Worm (Caenorhabditis elegans) whole organism, early embryonic: Measurements from ENCODE around the gene clec-34.

ENCODE experiments used
- B0310.2 ChIP-seq: sonication (generic microtip); optimal IDR thresholded peaks from 2 replicates; lab custom pipeline; 2016; ENCODE audit warnings: mild to moderate bottlenecking, missing genetic modification characterization, missing compliant biosample characterization
- F13C5.2 ChIP-seq: sonication (generic microtip); optimal IDR thresholded peaks from 2 replicates; lab custom pipeline; 2017; ENCODE audit warnings: mild to moderate bottlenecking, missing genetic modification characterization, inconsistent platforms, missing compliant biosample characterization
- aly-1 ChIP-seq: sonication (generic microtip); optimal IDR thresholded peaks from 2 replicates; lab custom pipeline; 2016; ENCODE audit warnings: missing genetic modification characterization, missing compliant biosample characterization
- ama-1 ChIP-seq: fragments of 150-350 bp; optimal IDR thresholded peaks from 2 replicates; lab custom pipeline; 2014
- ceh-13 ChIP-seq: fragments of 200-800 bp; sonication (Bioruptor generic); optimal IDR thresholded peaks from 2 replicates; lab custom pipeline; 2018; ENCODE audit warnings: mild to moderate bottlenecking, missing genetic modification characterization, missing compliant biosample characterization
- ceh-36 ChIP-seq: sonication (generic microtip); optimal IDR thresholded peaks from 2 replicates; lab custom pipeline; 2016; ENCODE audit warnings: missing genetic modification characterization, inconsistent platforms, missing compliant biosample characterization
- ets-7 ChIP-seq: sonication (generic microtip); optimal IDR thresholded peaks from 2 replicates; lab custom pipeline; 2016; ENCODE audit warnings: missing genotype, missing genetic modification characterization, missing compliant biosample characterization
- flt-1 ChIP-seq: fragments of 200-800 bp; sonication (Bioruptor generic); IDR thresholded peaks from 2 replicates; pipeline ENCODE4 v1.3.6; 2022; ENCODE audit warnings: missing genetic modification characterization, missing compliant biosample characterization
- hmbx-1 ChIP-seq: sonication (generic microtip); optimal IDR thresholded peaks from 2 replicates; lab custom pipeline; 2016; ENCODE audit warnings: mild to moderate bottlenecking, missing genetic modification characterization, missing compliant biosample characterization
- hmg-4 ChIP-seq: fragments of 200-800 bp; sonication (Bioruptor generic); optimal IDR thresholded peaks from 2 replicates; lab custom pipeline; 2018; ENCODE audit warnings: mild to moderate bottlenecking, missing genetic modification characterization, missing compliant biosample characterization
- hnd-1 ChIP-seq: sonication (generic microtip); optimal IDR thresholded peaks from 2 replicates; lab custom pipeline; 2016; ENCODE audit warnings: missing genetic modification characterization, missing compliant biosample characterization
- pes-1 ChIP-seq: fragments of 200-800 bp; sonication (Bioruptor generic); IDR thresholded peaks from 2 replicates; pipeline ENCODE4 v1.3.6; 2022; ENCODE audit warnings: missing genetic modification reagents, missing genetic modification characterization, missing compliant biosample characterization
- scrt-1 ChIP-seq: fragments of 200-800 bp; sonication (Bioruptor generic); IDR thresholded peaks from 2 replicates; pipeline ENCODE4 v1.3.6; 2022; ENCODE audit warnings: missing genetic modification characterization, missing compliant biosample characterization
- sea-1 ChIP-seq: fragments of 200-800 bp; sonication (Bioruptor generic); conservative IDR thresholded peaks from 2 replicates; pipeline ENCODE4 v1.3.6; 2022; ENCODE audit warnings: missing genetic modification characterization, missing compliant biosample characterization
- tbx-11 ChIP-seq: fragments of 200-800 bp; sonication (Bioruptor generic); IDR thresholded peaks from 2 replicates; pipeline ENCODE4 v1.3.6; 2022; ENCODE audit warnings: missing genetic modification characterization, missing compliant biosample characterization
- tbx-37 ChIP-seq: fragments of 200-800 bp; sonication (Bioruptor generic); conservative IDR thresholded peaks from 2 replicates; pipeline ENCODE4 v1.3.6; 2022; ENCODE audit warnings: missing genetic modification reagents, missing genetic modification characterization, missing compliant biosample characterization
- tra-4 ChIP-seq: sonication (generic microtip); optimal IDR thresholded peaks from 2 replicates; lab custom pipeline; 2017; ENCODE audit warnings: missing genetic modification characterization, missing compliant biosample characterization

Gene clec-34

DNA sequence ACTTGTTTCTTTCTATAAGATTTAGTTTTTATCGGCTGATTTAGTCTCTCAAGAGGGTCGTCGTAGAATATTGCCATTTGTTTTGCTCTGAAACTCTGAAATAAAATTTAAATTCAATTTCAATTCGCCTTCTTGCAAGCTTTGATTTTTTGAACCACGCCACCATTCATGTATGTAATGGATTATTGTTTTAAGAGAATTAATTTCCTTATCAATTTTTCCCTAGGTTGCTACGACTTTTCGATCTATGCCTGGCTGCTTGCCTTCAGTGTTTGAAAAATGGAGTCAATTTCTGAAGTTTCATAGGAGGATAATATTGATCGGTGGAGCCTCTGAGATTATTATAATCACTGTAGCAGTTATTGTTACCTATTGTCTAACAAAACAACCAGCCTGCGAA lies at the start of gene clec-34, which contains the start of gene clec-38:
Gene clec-34, plus strand, starts transcription at position 248 of the 400 bp plus-strand sequence.
Gene clec-38, minus strand, starts transcription at position 101 of the 400 bp plus-strand sequence.
- TF ChIP-seq tra-4 (tag; lab: Kevin White, UChicago) = no peak
- no peak for TF ChIP-seq F13C5.2 (tag; lab: Kevin White, UChicago)
- TF ChIP-seq pes-1 (GFP tag; lab: Robert Waterston, UW) = no peak
- no peak for TF ChIP-seq hmg-4 (GFP tag; lab: Kevin White, UChicago)

DNA sequence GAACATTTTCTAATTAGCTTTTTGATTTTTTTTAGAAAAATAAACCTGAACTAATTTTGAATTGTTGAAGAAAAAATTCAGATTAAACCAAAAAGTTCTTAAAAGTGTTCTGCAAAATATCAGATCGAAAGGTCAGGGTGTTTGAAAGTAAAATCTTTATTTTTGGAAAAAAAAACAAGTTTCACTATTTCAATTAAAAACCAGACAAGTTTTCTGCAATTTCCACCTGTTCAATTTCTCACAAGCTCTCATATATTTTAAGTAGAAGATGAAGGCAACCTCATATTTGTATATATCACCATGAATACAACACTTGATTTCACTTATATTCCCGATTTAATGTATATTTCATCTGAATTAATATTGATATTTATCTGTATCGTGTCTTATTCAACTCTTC lies 48.3 kb upstream of the clec-34 start, which contains the start of gene srz-102:
Gene srz-102, plus strand, starts transcription at position 301 of the 400 bp plus-strand sequence.
- TF ChIP-seq ceh-13 (GFP tag; lab: Kevin White, UChicago) (no peak), B0310.2 (tag; lab: Kevin White, UChicago) (no peak), tbx-11 (no peak), hnd-1 (tag; lab: Kevin White, UChicago) (no peak), pes-1 (GFP tag; lab: Robert Waterston, UW) (no peak), hmg-4 (GFP tag; lab: Kevin White, UChicago) (no peak), ets-7 (tag; lab: Kevin White, UChicago) (no peak), scrt-1 (GFP tag; lab: Robert Waterston, UW) (no peak)

DNA sequence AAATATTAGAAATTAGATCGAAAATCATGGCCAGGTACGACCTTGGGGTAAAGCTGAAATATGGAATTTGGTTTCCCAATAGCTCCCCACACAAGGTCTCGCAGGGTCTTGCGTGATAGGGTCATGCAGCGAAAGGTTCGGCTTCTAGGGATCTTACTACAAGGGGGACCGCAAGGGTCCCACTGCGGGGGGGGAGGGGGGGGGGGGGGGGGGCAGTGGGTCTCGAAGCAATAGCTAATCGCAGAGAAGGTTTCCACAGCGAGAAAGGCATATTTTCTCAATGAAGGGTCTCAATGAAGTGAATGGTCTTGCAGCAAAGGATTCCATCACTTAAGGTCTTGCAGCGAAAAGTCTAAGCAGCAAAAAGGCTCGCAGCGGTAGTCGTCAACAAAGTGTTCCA lies 42.6 kb upstream of the clec-34 start:
- TF ChIP-seq scrt-1 (GFP tag; lab: Robert Waterston, UW) (no peak), tra-4 (tag; lab: Kevin White, UChicago) (no peak), aly-1 (tag; lab: Kevin White, UChicago) (no peak), hmbx-1 (tag; lab: Kevin White, UChicago) (no peak), tbx-11 (no peak), pes-1 (GFP tag; lab: Robert Waterston, UW) (no peak), ama-1 (no peak), flt-1 (no peak), tbx-37 (no peak), F13C5.2 (tag; lab: Kevin White, UChicago) (no peak), ceh-36 (tag; lab: Kevin White, UChicago) (no peak), hnd-1 (tag; lab: Kevin White, UChicago) (no peak), ceh-13 (GFP tag; lab: Kevin White, UChicago) (no peak)

DNA sequence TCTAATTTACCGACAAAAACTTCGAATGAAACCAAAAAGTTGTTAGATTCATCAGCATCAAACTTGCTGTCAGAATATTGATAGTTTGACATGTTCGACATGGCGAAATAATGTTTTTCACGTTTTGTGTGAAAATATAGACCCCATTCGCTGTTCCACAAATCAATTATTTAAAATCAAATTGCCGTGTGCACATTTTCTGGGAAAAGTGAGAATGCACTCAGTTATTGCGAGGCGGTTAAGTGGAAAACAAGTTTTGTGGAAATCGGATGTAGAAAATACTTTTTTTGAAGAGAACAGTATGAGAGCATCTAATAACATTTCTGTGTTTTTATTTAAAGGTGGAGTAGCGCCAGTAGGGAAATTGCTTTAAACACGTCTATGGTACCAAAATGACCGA lies 41.8 kb upstream of the clec-34 start, which contains the start of gene srw-42:
Gene srw-42, minus strand, starts transcription at position 101 of the 400 bp plus-strand sequence.
- TF ChIP-seq pes-1 (GFP tag; lab: Robert Waterston, UW) = no peak
- no peak for TF ChIP-seq hmbx-1 (tag; lab: Kevin White, UChicago)
- TF ChIP-seq hmg-4 (GFP tag; lab: Kevin White, UChicago) = no peak
- TF ChIP-seq sea-1 = no peak
- no peak for TF ChIP-seq F13C5.2 (tag; lab: Kevin White, UChicago)
- TF ChIP-seq flt-1 = no peak
- TF ChIP-seq tbx-37 = no peak
- no peak for TF ChIP-seq ets-7 (tag; lab: Kevin White, UChicago)
- no peak for TF ChIP-seq tbx-11
- TF ChIP-seq hnd-1 (tag; lab: Kevin White, UChicago) = no peak
- no peak for TF ChIP-seq ama-1
- no peak for TF ChIP-seq scrt-1 (GFP tag; lab: Robert Waterston, UW)
- TF ChIP-seq ceh-13 (GFP tag; lab: Kevin White, UChicago) = no peak
- no peak for TF ChIP-seq aly-1 (tag; lab: Kevin White, UChicago)
- TF ChIP-seq ceh-36 (tag; lab: Kevin White, UChicago) = no peak
- TF ChIP-seq tra-4 (tag; lab: Kevin White, UChicago) = no peak
- TF ChIP-seq B0310.2 (tag; lab: Kevin White, UChicago) = no peak

DNA sequence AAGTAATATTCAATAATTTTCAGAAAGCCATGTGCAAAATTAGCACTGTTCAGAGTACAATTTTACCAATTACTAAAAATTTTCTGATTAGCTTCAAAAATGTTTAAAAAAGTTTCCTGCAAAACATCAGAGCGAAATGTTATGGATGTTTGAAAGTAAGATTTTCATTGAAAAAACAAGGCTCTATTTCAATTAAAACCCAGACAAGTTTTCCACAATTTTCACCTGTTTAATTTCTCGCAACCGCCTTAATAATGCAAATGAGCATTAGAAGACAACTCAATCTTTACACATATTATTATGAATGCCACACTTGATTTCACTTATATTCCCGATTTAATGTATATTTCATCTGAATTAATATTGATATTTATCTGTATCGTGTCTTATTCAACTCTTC lies 41.0 kb upstream of the clec-34 start, which contains the start of gene srz-101:
Gene srz-101, plus strand, starts transcription at position 301 of the 400 bp plus-strand sequence.
- no peak for TF ChIP-seq F13C5.2 (tag; lab: Kevin White, UChicago)
- TF ChIP-seq flt-1 = no peak
- no peak for TF ChIP-seq hnd-1 (tag; lab: Kevin White, UChicago)
- TF ChIP-seq tbx-11 = no peak
- TF ChIP-seq scrt-1 (GFP tag; lab: Robert Waterston, UW) = no peak
- TF ChIP-seq ceh-36 (tag; lab: Kevin White, UChicago) = no peak
- TF ChIP-seq sea-1 = no peak
- TF ChIP-seq tra-4 (tag; lab: Kevin White, UChicago) = no peak
- no peak for TF ChIP-seq aly-1 (tag; lab: Kevin White, UChicago)
- no peak for TF ChIP-seq hmbx-1 (tag; lab: Kevin White, UChicago)
- TF ChIP-seq ama-1 = no peak
- no peak for TF ChIP-seq tbx-37
- no peak for TF ChIP-seq ceh-13 (GFP tag; lab: Kevin White, UChicago)
- TF ChIP-seq hmg-4 (GFP tag; lab: Kevin White, UChicago) = no peak
- TF ChIP-seq ets-7 (tag; lab: Kevin White, UChicago) = no peak
- no peak for TF ChIP-seq B0310.2 (tag; lab: Kevin White, UChicago)
- TF ChIP-seq pes-1 (GFP tag; lab: Robert Waterston, UW) = no peak

DNA sequence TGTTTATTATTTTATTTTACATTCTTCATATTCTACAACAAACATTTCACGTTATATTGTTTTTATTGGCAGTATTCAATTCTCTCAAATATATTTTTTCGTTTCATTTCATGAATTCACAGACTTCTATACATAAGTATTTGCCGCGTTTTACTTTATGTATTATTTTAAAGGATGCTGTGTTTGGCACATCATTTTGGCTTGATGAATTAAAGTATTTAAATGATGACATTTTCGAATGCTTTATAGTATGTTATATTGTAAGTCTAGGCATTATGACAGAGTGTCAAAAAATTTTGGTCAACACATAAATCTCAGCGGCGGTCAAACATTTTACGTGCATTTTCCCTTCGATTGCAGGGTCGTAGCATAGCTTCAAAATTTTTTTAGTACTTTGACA lies 40.1 kb upstream of the clec-34 start:
- TF ChIP-seq aly-1 (tag; lab: Kevin White, UChicago) (no peak), scrt-1 (GFP tag; lab: Robert Waterston, UW) (no peak), ceh-36 (tag; lab: Kevin White, UChicago) (no peak), B0310.2 (tag; lab: Kevin White, UChicago) (no peak), ama-1 (no peak), ceh-13 (GFP tag; lab: Kevin White, UChicago) (no peak), F13C5.2 (tag; lab: Kevin White, UChicago) (no peak), hnd-1 (tag; lab: Kevin White, UChicago) (no peak), pes-1 (GFP tag; lab: Robert Waterston, UW) (no peak), hmbx-1 (tag; lab: Kevin White, UChicago) (no peak), tbx-11 (no peak), tra-4 (tag; lab: Kevin White, UChicago) (no peak)

DNA sequence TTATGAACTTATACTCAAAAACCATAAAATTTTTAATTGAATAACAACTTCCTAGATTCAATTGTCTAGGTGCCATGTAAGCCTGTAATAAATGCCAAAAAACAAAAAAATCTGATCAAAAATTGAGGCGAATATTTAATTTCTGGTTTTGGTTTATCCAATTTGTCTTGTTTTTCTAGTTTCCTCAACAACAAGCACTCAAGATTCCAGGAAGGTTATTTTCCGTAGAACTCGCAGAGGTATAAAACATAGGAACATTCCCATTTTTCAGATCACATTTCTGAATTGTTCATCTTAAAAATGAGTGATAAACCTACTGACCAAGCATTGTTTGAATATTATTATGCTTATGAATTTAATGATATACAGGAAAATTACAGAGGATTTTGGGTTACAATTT lies 38.4 kb upstream of the clec-34 start, which contains the start of gene srw-41:
Gene srw-41, plus strand, starts transcription at position 301 of the 400 bp plus-strand sequence.
- TF ChIP-seq tra-4 (tag; lab: Kevin White, UChicago) (no peak), tbx-11 (no peak), ceh-36 (tag; lab: Kevin White, UChicago) (no peak), sea-1 (no peak), F13C5.2 (tag; lab: Kevin White, UChicago) (no peak), aly-1 (tag; lab: Kevin White, UChicago) (no peak), pes-1 (GFP tag; lab: Robert Waterston, UW) (no peak), ets-7 (tag; lab: Kevin White, UChicago) (no peak), B0310.2 (tag; lab: Kevin White, UChicago) (no peak), hmbx-1 (tag; lab: Kevin White, UChicago) (no peak)
